Fruit fly (Drosophila melanogaster): ENCODE results near the gene CG14411.
A peak's percentile ranks its signal among the peaks of the same experiment; 100 is the strongest.

Gene CG14411

DNA sequence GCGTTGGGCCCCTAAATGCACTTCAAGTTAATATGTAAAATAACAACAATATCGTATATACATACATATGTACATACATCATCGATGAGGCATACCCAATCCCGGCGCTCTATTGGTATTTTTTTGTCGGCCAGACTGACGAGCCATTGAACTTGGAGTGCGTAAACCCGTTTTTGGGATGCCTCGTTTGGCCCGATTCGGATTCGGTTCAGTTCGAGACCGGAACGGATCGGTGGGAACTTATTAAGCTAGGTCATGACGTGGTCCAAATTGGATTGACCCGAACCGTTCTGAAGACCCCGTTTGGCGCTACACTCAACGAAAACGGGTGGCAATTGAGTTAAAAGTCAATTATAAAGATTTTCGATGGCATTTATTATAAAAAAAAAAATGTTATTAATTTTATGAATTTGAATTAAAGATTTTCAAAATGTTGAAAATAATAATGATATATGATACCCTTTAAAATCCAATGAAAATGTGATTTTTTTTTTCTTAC is 13.7 kb downstream of the CG14411 start (continued):
- TF ChIP-seq CG18262 (tag; optimal IDR thresholded peaks at IDR 0.05) (peak; percentile 20), sc (optimal IDR thresholded peaks at IDR 0.05) (no peak), sc (GFP tag; optimal IDR thresholded peaks at IDR 0.05) (no peak), B-H1 (GFP tag; IDR thresholded peaks at IDR 0.05) (no peak), CG17829 (tag; optimal IDR thresholded peaks at IDR 0.05) (no peak), Ravus (GFP tag; IDR thresholded peaks at IDR 0.05) (no peak), CG3726 (GFP tag; IDR thresholded peaks at IDR 0.05) (no peak), cg (GFP tag; optimal IDR thresholded peaks at IDR 0.05) (no peak), Rfx (GFP tag; IDR thresholded peaks at IDR 0.05) (no peak), Max (GFP tag; optimal IDR thresholded peaks at IDR 0.05) (no peak), Poxn (GFP tag; IDR thresholded peaks at IDR 0.05) (no peak), CG32767 (GFP tag; IDR thresholded peaks at IDR 0.05) (no peak), fd96Cb (tag; optimal IDR thresholded peaks at IDR 0.05) (peak; percentile 13), CG13624 (GFP tag; optimal IDR thresholded peaks at IDR 0.05) (no peak), CG9797 (GFP tag; optimal IDR thresholded peaks at IDR 0.05) (no peak), CG11696 (GFP tag; IDR thresholded peaks at IDR 0.05) (no peak), CG15601 (tag; optimal IDR thresholded peaks at IDR 0.05) (peak; percentile 37), Trl (optimal IDR thresholded peaks at IDR 0.05) (no peak), Trl (GFP tag; optimal IDR thresholded peaks at IDR 0.05) (no peak), Hr3 (GFP tag; optimal IDR thresholded peaks at IDR 0.05) (no peak), unc-4 (GFP tag; IDR thresholded peaks at IDR 0.05; ENCODE audit: partially characterized antibody) (no peak), CG15073 (GFP tag; optimal IDR thresholded peaks at IDR 0.05) (no peak), CG32532 (GFP tag; IDR thresholded peaks at IDR 0.05) (no peak), zfh1 (GFP tag; IDR thresholded peaks at IDR 0.05) (no peak), CG5953 (GFP tag; IDR thresholded peaks at IDR 0.05) (no peak), Hand (GFP tag; optimal IDR thresholded peaks at IDR 0.05) (no peak), pzg (GFP tag; optimal IDR thresholded peaks at IDR 0.05) (no peak), pnt (GFP tag; optimal IDR thresholded peaks at IDR 0.05) (no peak), tup (GFP tag; optimal IDR thresholded peaks at IDR 0.05) (no peak), NC2β (GFP tag; optimal IDR thresholded peaks at IDR 0.05) (no peak), Hey (tag; optimal IDR thresholded peaks at IDR 0.05) (no peak), Dp (GFP tag; optimal IDR thresholded peaks at IDR 0.05) (no peak), gsb-n (tag; optimal IDR thresholded peaks at IDR 0.05) (peak; percentile 72), CG8290 (GFP tag; optimal IDR thresholded peaks at IDR 0.05) (no peak), CG8290 (tag; optimal IDR thresholded peaks at IDR 0.05) (no peak), Ssrp (tag; optimal IDR thresholded peaks at IDR 0.05) (peak; percentile 6), z (GFP tag; IDR thresholded peaks at IDR 0.05) (no peak), CG11723 (GFP tag; optimal IDR thresholded peaks at IDR 0.05) (no peak), ewg (GFP tag; optimal IDR thresholded peaks at IDR 0.05) (no peak), fru (optimal IDR thresholded peaks at IDR 0.05) (no peak), so (GFP tag; IDR thresholded peaks at IDR 0.05) (no peak), Blimp-1 (GFP tag; optimal IDR thresholded peaks at IDR 0.05) (peak; percentile 54), Stat92E (GFP tag; optimal IDR thresholded peaks at IDR 0.05) (no peak), CoRest (tag; optimal IDR thresholded peaks at IDR 0.05) (peak; percentile 10), insv (GFP tag; optimal IDR thresholded peaks at IDR 0.05) (no peak), mirr (GFP tag; optimal IDR thresholded peaks at IDR 0.05) (no peak), gcm2 (GFP tag; optimal IDR thresholded peaks at IDR 0.05) (no peak), Tbp (GFP tag; optimal IDR thresholded peaks at IDR 0.05) (no peak), crc (GFP tag; optimal IDR thresholded peaks at IDR 0.05) (no peak), HLH54F (GFP tag; optimal IDR thresholded peaks at IDR 0.05) (no peak), CG8089 (GFP tag; optimal IDR thresholded peaks at IDR 0.05) (no peak), Sry-β (GFP tag; optimal IDR thresholded peaks at IDR 0.05) (no peak), Nf-YA (GFP tag; IDR thresholded peaks at IDR 0.05) (no peak)
